Fruit fly (Drosophila melanogaster) whole organism, prepupa: ENCODE data around the gene CG12155.

ENCODE experiments used
- CG1621 ChIP-seq: fragments of 200-800 bp; sonication (Bioruptor generic); optimal IDR thresholded peaks from 3 replicates; lab custom pipeline; 2018; ENCODE audit warnings: missing biosample characterization, mild to moderate bottlenecking, missing genetic modification characterization
- CG3032 ChIP-seq: fragments of 200-800 bp; optimal IDR thresholded peaks from 2 replicates; lab custom pipeline; 2019; ENCODE audit warnings: missing biosample characterization, mild to moderate bottlenecking, missing genetic modification characterization, moderate library complexity
- CG34406 ChIP-seq: fragments of 200-800 bp; sonication (Bioruptor generic); optimal IDR thresholded peaks from 3 replicates; lab custom pipeline; 2016; ENCODE audit warnings: missing biosample characterization, missing genetic modification characterization
- CG3919 ChIP-seq: fragments of 200-800 bp; sonication (Bioruptor generic); optimal IDR thresholded peaks from 3 replicates; lab custom pipeline; 2016; ENCODE audit warnings: missing biosample characterization, missing genetic modification characterization
- CG6854 ChIP-seq: fragments of 200-800 bp; sonication (Bioruptor generic); optimal IDR thresholded peaks from 2 replicates; lab custom pipeline; 2017; ENCODE audit warnings: missing biosample characterization, mild to moderate bottlenecking, missing genetic modification characterization
- CG8119 ChIP-seq: fragments of 200-800 bp; sonication (Bioruptor generic); IDR thresholded peaks from 3 replicates; pipeline ENCODE4 v1.3.6; 2022; ENCODE audit warnings: missing biosample characterization, missing genetic modification characterization
- Smox ChIP-seq: fragments of 200-800 bp; sonication (Bioruptor generic); optimal IDR thresholded peaks from 3 replicates; lab custom pipeline; 2016; ENCODE audit warnings: missing biosample characterization, missing genetic modification characterization
- esn ChIP-seq: fragments of 200-800 bp; sonication (Bioruptor generic); optimal IDR thresholded peaks from 2 replicates; lab custom pipeline; 2016; ENCODE audit warnings: missing biosample characterization, mild to moderate bottlenecking, missing genetic modification characterization, moderate library complexity
- fd59A ChIP-seq: fragments of 200-800 bp; sonication (Bioruptor generic); optimal IDR thresholded peaks from 2 replicates; lab custom pipeline; 2017; ENCODE audit warnings: missing biosample characterization, mild to moderate bottlenecking, missing genetic modification characterization, missing genetic modification reagents
- pdm3 ChIP-seq: fragments of 200-800 bp; sonication (Bioruptor generic); optimal IDR thresholded peaks from 3 replicates; lab custom pipeline; 2016; ENCODE audit warnings: missing biosample characterization, missing genetic modification characterization
- spab ChIP-seq: fragments of 200-800 bp; sonication (Bioruptor generic); optimal IDR thresholded peaks from 2 replicates; lab custom pipeline; 2017; ENCODE audit warnings: missing biosample characterization, mild to moderate bottlenecking, missing genetic modification characterization, missing genetic modification reagents
- svp ChIP-seq: fragments of 200-800 bp; sonication (Bioruptor generic); peaks from one replicate; lab custom pipeline; 2016; ENCODE audit warnings: missing biosample characterization, missing genetic modification characterization
- topi ChIP-seq: fragments of 200-800 bp; sonication (Bioruptor generic); optimal IDR thresholded peaks from 3 replicates; lab custom pipeline; 2016; ENCODE audit warnings: missing biosample characterization, missing genetic modification characterization
- vri ChIP-seq: fragments of 200-800 bp; sonication (Bioruptor generic); optimal IDR thresholded peaks from 3 replicates; lab custom pipeline; 2016; ENCODE audit warnings: missing biosample characterization, mild to moderate bottlenecking, missing genetic modification characterization

DNA sequence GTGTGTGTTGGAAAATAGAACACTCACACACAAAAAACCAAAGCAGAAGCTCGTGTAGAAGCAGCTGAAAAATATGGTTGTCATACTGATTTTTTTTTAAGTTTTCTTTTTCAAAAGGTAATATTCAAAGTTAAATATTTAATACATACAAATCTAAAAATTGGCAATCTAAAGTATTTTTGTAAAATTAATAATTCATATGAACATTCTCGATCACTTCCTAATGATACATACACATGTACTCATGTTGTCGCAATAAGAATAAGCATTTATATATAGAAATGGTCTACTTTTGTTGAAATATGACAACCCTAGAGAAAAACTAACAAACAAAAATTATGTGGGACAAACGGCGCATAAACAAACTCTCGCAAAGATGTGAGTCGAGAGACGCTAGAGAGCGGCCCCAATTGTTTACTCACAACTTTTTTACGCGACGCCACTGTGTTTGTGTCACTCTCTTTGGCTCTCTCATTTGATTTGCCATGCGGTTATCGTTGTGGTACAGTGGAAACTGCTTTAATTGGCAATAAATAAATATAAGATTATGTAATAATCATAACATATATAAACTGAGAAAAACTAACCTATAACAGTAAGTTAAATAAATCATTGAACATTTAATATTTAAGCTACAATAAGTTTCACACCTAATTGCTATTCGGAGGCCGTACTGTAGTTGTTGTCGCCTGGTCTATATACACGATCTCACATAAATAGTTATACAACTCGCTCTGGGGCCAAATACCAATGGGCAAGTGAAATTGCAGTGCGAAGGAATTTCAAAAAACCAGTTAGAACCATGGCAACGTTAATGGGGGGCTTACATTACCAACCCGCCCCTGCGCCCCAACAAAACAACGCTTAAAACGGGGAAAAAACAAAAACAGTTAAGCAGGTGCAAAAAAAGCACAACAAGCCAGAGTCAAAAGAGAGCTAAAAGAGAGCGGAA, 21.9 kb upstream of the CG12155 start:
- TF ChIP-seq CG3919 (peak; percentile 98), CG6854 (GFP tag; lab: Kevin White, UChicago) (peak; percentile 97), Smox (GFP tag; lab: Kevin White, UChicago) (peak; percentile 94), CG8119 (GFP tag; lab: Robert Waterston, UW) (peak; percentile 99), fd59A (GFP tag; lab: Kevin White, UChicago) (peak; percentile 98), vri (GFP tag; lab: Kevin White, UChicago) (peak; percentile 89), svp (peak; percentile 98), CG1621 (tag; lab: Kevin White, UChicago) (peak; percentile 96), CG3032 (tag; lab: Kevin White, UChicago) (peak; percentile 99), CG34406 (GFP tag; lab: Kevin White, UChicago) (peak; percentile 99), topi (peak; percentile 97), esn (peak; percentile 98), pdm3 (GFP tag; lab: Kevin White, UChicago) (peak; percentile 96), spab (GFP tag; lab: Kevin White, UChicago) (peak; percentile 97)
